Worm (Caenorhabditis elegans) whole organism, young adult: ENCODE results near the gene srm-4.

Experiments used
- B0019.2 ChIP-seq: fragments of 200-800 bp; sonication (Bioruptor generic); conservative IDR thresholded peaks from 2 replicates; pipeline ENCODE4 v1.3.6; 2022; ENCODE audit warnings: missing genetic modification reagents, missing genetic modification characterization, missing compliant biosample characterization
- F49E8.2 ChIP-seq: sonication (generic microtip); optimal IDR thresholded peaks from 3 replicates; lab custom pipeline; 2017; ENCODE audit warnings: missing genetic modification characterization, mild to moderate bottlenecking, missing compliant biosample characterization, antibody characterized with exemption, moderate library complexity; ENCODE audit not compliant: insufficient read depth
- hlh-12 ChIP-seq: sonication (generic microtip); optimal IDR thresholded peaks from 2 replicates; lab custom pipeline; 2016; ENCODE audit warnings: missing genetic modification characterization, missing compliant biosample characterization
- hmg-1.2 ChIP-seq: fragments of 200-800 bp; sonication (Bioruptor generic); IDR thresholded peaks from 2 replicates; pipeline ENCODE4 v1.3.6; 2022; ENCODE audit warnings: missing genetic modification reagents, missing genetic modification characterization, missing compliant biosample characterization
- mel-28 ChIP-seq: sonication (generic microtip); optimal IDR thresholded peaks from 2 replicates; lab custom pipeline; 2016; ENCODE audit warnings: borderline replicate concordance, mild to moderate bottlenecking, missing genetic modification characterization, missing compliant biosample characterization
- snpc-4 ChIP-seq, 5 experiments: fragments of 150-350 bp in 1 of 5; sonication (generic microtip) in 4 of 5; optimal IDR thresholded peaks; 2 replicates each; lab custom pipeline; 2014 to 2018; ENCODE audit warnings: missing genetic modification characterization in 5 of 5, missing biosample characterization in 3 of 5, antibody characterized with exemption in 2 of 5, mild to moderate bottlenecking in 2 of 5, missing compliant biosample characterization in 2 of 5, missing genotype in 2 of 5, moderate library complexity in 2 of 5, missing genetic modification reagents in 1 of 5
- tbp1 ChIP-seq: fragments of 200-800 bp; sonication (Bioruptor generic); optimal IDR thresholded peaks from 2 replicates; lab custom pipeline; 2018; ENCODE audit warnings: mild to moderate bottlenecking, missing genetic modification characterization, missing compliant biosample characterization
- unc-62 ChIP-seq: fragments of 150-350 bp; optimal IDR thresholded peaks from 2 replicates; lab custom pipeline; 2014; ENCODE audit warnings: missing biosample characterization, missing genetic modification reagents, missing genetic modification characterization

- TF ChIP-seq unc-62 (GFP tag; lab: Kevin White, UChicago) (no peak), snpc-4 (GFP tag; optimal IDR thresholded peaks at IDR 0.05; lab: Kevin White, UChicago) (no peak), snpc-4 (tag; optimal IDR thresholded peaks at IDR 0.05; lab: Kevin White, UChicago) (no peak), B0019.2 (GFP tag; lab: Robert Waterston, UW) (no peak), F49E8.2 (tag; lab: Kevin White, UChicago) (no peak), tbp1 (no peak), hlh-12 (tag; lab: Kevin White, UChicago) (no peak), mel-28 (tag; lab: Kevin White, UChicago) (no peak), hmg-1.2 (GFP tag; lab: Robert Waterston, UW) (no peak)
Measured at ce11 chrV:14317204-14317603, 16.0 kb upstream of the srm-4 start.
